Worm (Caenorhabditis elegans) whole organism, dauer: ENCODE data around the gene cyk-7.

ENCODE experiments used
- unc-62 ChIP-seq: sonication (generic microtip); optimal IDR thresholded peaks from 2 replicates; lab custom pipeline; 2017; ENCODE audit warnings: missing biosample characterization, missing genetic modification reagents, missing genetic modification characterization

Gene cyk-7

DNA sequence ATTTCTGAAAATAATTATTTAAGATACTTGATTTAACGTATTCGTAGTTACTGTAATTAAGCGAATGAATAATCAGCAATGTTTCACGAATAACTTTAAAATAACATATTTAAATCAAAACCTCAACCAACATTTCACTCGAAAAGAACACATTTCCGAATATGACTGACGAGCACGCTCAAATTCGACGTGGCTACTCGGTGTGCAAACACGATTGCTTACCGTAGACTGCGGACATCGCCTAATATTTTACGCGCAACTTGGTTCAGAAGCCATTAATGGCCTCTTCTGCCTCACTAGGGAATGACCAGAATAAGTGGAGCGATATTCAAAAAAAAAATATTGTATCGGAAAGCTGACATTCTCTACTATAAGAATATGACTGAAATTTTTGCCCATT lies 25.2 kb downstream of the cyk-7 start, which contains the start of gene snu-23:
snu-23 (minus strand) TSS at position 156 of the 400 bp plus-strand sequence.
- TF ChIP-seq unc-62: no peak

- TF ChIP-seq unc-62: no peak
Measured at ce11 chrIII:7768963-7769362, 26.2 kb downstream of the cyk-7 start, which contains the start of gene ZK686.3. Gene ZK686.3 (minus strand): TSS chrIII:7769063.

- TF ChIP-seq unc-62: no peak
Measured at ce11 chrIII:7767415-7767814, 27.8 kb downstream of the cyk-7 start, which contains the start of gene ZK686.5. Gene ZK686.5 (minus strand): TSS chrIII:7767515.

ce11 chrIII:7765974-7766373 lies 29.2 kb downstream of the cyk-7 start, which contains the start of gene ZK686.2:
Gene ZK686.2 (minus strand): TSS chrIII:7766052.
- no peak for TF ChIP-seq unc-62

DNA sequence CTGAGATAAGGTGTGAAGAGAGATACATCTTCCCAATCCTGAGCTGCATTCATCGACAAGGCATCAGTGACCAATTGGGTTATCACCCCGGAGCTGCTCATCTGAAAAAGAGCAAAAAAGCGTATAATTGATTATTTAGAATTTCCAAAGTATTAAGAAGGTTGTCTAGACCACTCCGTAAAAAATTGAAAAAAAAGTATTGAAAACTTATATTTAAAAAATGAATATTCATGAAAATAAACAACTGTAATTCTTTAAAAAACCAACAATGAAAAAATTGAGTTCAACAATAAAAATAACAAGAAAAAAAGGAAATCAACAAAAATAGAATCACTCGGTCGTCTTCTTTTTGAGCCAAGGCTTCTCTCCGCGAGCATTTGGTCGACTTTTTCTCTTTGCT lies 31.7 kb downstream of the cyk-7 start, which contains the start of gene mtx-2:
mtx-2 (minus strand) TSS at position 101 of the 400 bp plus-strand sequence.
- no peak for TF ChIP-seq unc-62

ce11 chrIII:7762250-7762649 lies 33.0 kb downstream of the cyk-7 start:
- TF ChIP-seq unc-62: no peak

- TF ChIP-seq unc-62: no peak
Measured at ce11 chrIII:7758562-7758961, 36.6 kb downstream of the cyk-7 start, which contains the start of gene pcp-1. Gene pcp-1 (plus strand): TSS chrIII:7758903.

DNA sequence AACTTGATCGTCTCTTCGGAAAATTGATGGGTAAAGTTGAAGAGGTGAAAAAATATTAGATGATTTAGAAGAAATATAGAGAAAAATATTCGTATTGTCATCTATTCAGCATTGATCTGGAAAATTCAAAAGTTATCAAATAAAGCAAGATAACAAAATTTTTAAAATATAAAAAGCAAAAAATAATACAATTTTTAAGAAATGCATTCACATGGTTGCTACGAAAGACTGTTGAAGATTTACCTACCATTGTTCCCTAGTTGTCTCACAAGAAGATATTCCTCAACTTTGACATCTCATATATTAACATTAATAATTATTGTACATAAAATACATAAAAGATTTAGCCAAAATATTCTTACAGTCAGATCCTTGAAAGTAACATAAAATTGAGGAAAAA lies 40.9 kb downstream of the cyk-7 start, which contains the start of gene cdh-3:
cdh-3 (minus strand) TSS at position 101 of the 400 bp plus-strand sequence.
- no peak for TF ChIP-seq unc-62
